Fruit fly (Drosophila melanogaster) whole organism: ENCODE results near the gene CG5835.

Experiments used
- CG8478 ChIP-seq: fragments of >200 bp; optimal IDR thresholded peaks from 2 replicates; lab custom pipeline; 2018; ENCODE audit warnings: inconsistent platforms
- Dll ChIP-seq: fragments of >200 bp; optimal IDR thresholded peaks from 2 replicates; lab custom pipeline; 2017
- pan ChIP-seq: fragments of >200 bp; optimal IDR thresholded peaks from 2 replicates; lab custom pipeline; 2017
- psq ChIP-seq: fragments of >200 bp; optimal IDR thresholded peaks from 2 replicates; lab custom pipeline; 2017
- usp ChIP-seq: fragments of >200 bp; optimal IDR thresholded peaks from 2 replicates; lab custom pipeline; 2017; ENCODE audit warnings: missing biosample characterization, missing genetic modification characterization, mixed read lengths

DNA sequence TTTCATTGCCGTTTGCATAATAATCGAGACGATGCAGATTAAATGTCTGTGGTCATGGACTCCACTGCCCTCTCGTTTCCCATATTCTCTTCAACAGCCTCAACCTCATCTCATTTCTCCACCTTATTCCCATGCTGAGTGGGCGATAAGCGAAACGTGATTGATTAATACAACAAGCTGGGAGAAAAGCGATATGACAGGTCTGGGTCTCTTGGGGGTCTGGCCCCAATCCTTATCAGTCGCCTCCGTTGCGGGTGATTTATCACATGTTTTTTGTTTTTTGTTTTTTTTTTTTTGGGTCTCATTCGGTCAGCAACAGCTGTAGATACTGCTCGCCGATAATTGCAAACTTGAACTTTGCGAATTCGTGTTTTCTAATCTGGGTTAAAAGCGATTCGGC is 53.4 kb downstream of the CG5835 start:
- no peak for TF ChIP-seq usp (GFP tag; lab: Kevin White, UChicago)
- no peak for TF ChIP-seq psq (lab: Kevin White, UChicago)
- TF ChIP-seq pan (lab: Kevin White, UChicago) = no peak
- TF ChIP-seq CG8478 (lab: Kevin White, UChicago) = no peak
- no peak for TF ChIP-seq Dll (lab: Kevin White, UChicago)
